Fruit fly (Drosophila melanogaster): ENCODE measurements around the gene CG9676.

DNA sequence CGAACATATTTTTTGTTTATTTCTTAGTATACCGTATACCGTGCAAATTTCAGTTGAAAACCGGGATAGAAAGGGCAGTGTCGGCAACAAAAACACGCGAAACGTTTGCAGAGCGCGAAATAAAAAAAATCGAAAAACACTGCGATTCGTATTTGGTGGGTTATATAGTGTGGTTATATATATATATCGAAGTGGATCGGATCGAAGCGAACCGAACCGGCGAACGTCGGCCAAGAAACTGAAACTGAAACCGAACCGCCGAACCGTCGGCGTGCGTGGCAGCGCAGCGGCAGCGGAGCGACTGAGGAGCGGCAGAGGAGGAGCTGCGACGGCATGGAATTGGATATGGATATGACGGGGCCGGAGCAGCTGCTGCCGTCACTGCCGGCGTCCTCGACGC is 21.2 kb upstream of the CG9676 start, which contains the start of the genes CG32572 and CG34325:
- TF ChIP-seq CG8301 (tag; optimal IDR thresholded peaks at IDR 0.05) (no peak), CG13204 (GFP tag; optimal IDR thresholded peaks at IDR 0.05) (no peak), CG32121 (GFP tag; IDR thresholded peaks at IDR 0.05) (no peak), gl (tag; optimal IDR thresholded peaks at IDR 0.05) (no peak), CG9948 (tag; optimal IDR thresholded peaks at IDR 0.05) (no peak), D1 (tag; optimal IDR thresholded peaks at IDR 0.05) (no peak)

Measured in whole organism, pupa.